Worm (Caenorhabditis elegans): ENCODE measurements around the gene scl-6.

DNA sequence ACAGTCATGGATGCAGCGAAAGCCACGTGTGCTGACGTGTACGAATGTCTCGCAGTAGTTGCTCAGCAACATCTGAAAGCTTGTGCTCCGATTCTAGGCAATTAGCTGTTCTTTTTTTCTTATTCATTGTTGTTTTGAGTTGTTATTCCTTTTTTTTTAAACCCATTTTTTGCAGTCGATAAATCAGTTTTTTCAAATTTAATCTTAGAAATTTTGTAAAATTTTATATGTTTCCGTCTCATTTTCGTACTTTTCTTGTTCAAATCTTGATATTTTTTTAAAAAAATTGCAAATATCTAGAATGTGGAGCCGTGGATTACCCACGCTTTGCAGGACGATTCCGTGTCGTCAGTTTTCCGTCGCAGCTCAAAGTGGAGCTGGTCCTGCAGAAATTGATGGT, 31.9 kb downstream of the scl-6 start, which contains the start of gene fask-1:
- TF ChIP-seq ama-1 (optimal IDR thresholded peaks at IDR 0.05), result no peak
- TF ChIP-seq tbx-37 (GFP tag; conservative IDR thresholded peaks at IDR 0.05), result no peak
- no peak for TF ChIP-seq ceh-13 (GFP tag; optimal IDR thresholded peaks at IDR 0.05)
- TF ChIP-seq aly-1 (tag; optimal IDR thresholded peaks at IDR 0.05), result no peak
- no peak for TF ChIP-seq sea-1 (GFP tag; conservative IDR thresholded peaks at IDR 0.05)
- no peak for TF ChIP-seq hmbx-1 (tag; optimal IDR thresholded peaks at IDR 0.05)
- no peak for TF ChIP-seq B0310.2 (tag; optimal IDR thresholded peaks at IDR 0.05)
- no peak for TF ChIP-seq ets-7 (tag; optimal IDR thresholded peaks at IDR 0.05)
- TF ChIP-seq F13C5.2 (tag; optimal IDR thresholded peaks at IDR 0.05), result no peak
- no peak for TF ChIP-seq flt-1 (GFP tag; IDR thresholded peaks at IDR 0.05)
